Worm (Caenorhabditis elegans) whole organism, L2 larva: ENCODE results near the gene T11F9.22.
"Not testable (repeated sequence)": the region's sequence is repeated elsewhere in the genome, so short reads cannot be mapped to it uniquely, and the experiment has no call there.

Source experiments
- ZK546.5 ChIP-seq: sonication (generic microtip); optimal IDR thresholded peaks from 2 replicates; lab custom pipeline; 2017; ENCODE audit warnings: missing biosample characterization, missing genetic modification characterization
- aly-2 ChIP-seq: fragments of 150-350 bp; optimal IDR thresholded peaks from 2 replicates; lab custom pipeline; 2014; ENCODE audit warnings: missing biosample characterization, missing genetic modification characterization
- ama-1 ChIP-seq: fragments of 150-350 bp; optimal IDR thresholded peaks from 2 replicates; lab custom pipeline; 2018; ENCODE audit warnings: inconsistent platforms
- crh-2 ChIP-seq: sonication (generic microtip); optimal IDR thresholded peaks from 2 replicates; lab custom pipeline; 2017; ENCODE audit warnings: missing biosample characterization, missing genetic modification characterization
- elt-3 ChIP-seq: sonication (generic microtip); optimal IDR thresholded peaks from 2 replicates; lab custom pipeline; 2017; ENCODE audit warnings: missing biosample characterization, missing genetic modification characterization
- gmeb-1 ChIP-seq: fragments of 150-350 bp; optimal IDR thresholded peaks from 2 replicates; lab custom pipeline; 2014; ENCODE audit warnings: missing biosample characterization, missing genetic modification characterization
- lin-13 ChIP-seq: fragments of 150-350 bp; optimal IDR thresholded peaks from 2 replicates; lab custom pipeline; 2014; ENCODE audit warnings: missing biosample characterization, missing genetic modification reagents, missing genetic modification characterization
- nhr-23 ChIP-seq: fragments of 150-350 bp; optimal IDR thresholded peaks from 2 replicates; lab custom pipeline; 2014; ENCODE audit warnings: missing biosample characterization, missing genetic modification reagents, missing genetic modification characterization
- nhr-237 ChIP-seq: fragments of 150-350 bp; optimal IDR thresholded peaks from 2 replicates; lab custom pipeline; 2014; ENCODE audit warnings: missing biosample characterization, missing genetic modification characterization
- skn-1 ChIP-seq: sonication (generic microtip); optimal IDR thresholded peaks from 2 replicates; lab custom pipeline; 2017; ENCODE audit warnings: missing biosample characterization, missing genetic modification characterization
- unc-39 ChIP-seq: fragments of 150-350 bp; optimal IDR thresholded peaks from 2 replicates; lab custom pipeline; 2014; ENCODE audit warnings: missing biosample characterization, missing genetic modification characterization
- unc-62 ChIP-seq: fragments of 150-350 bp; optimal IDR thresholded peaks from 2 replicates; lab custom pipeline; 2014; ENCODE audit warnings: missing biosample characterization, missing genetic modification reagents, missing genetic modification characterization
- zag-1 ChIP-seq: fragments of 150-350 bp; optimal IDR thresholded peaks from 2 replicates; lab custom pipeline; 2014; ENCODE audit warnings: missing biosample characterization, missing genetic modification characterization
- ztf-11 ChIP-seq: sonication (generic microtip); optimal IDR thresholded peaks from 2 replicates; lab custom pipeline; 2017; ENCODE audit warnings: missing biosample characterization, missing genetic modification characterization

ce11 chrV:11475638-11476037 is 3.9 kb upstream of the T11F9.22 start, which contains the start of gene T11F9.7:
- not testable (repeated sequence) for TF ChIP-seq ZK546.5 (tag; lab: Kevin White, UChicago); nhr-237; nhr-23 (tag; lab: Kevin White, UChicago); crh-2; ztf-11 (tag; lab: Kevin White, UChicago); elt-3 (tag; lab: Kevin White, UChicago); ama-1 (lab: Kevin White, UChicago); lin-13 (GFP tag; lab: Kevin White, UChicago); unc-62 (GFP tag; lab: Kevin White, UChicago); skn-1; gmeb-1; aly-2; zag-1 (tag; lab: Kevin White, UChicago); unc-39 (tag; lab: Kevin White, UChicago)
